Worm (Caenorhabditis elegans): ENCODE results near the gene C45G9.2.

- TF ChIP-seq T26A5.8 (tag; optimal IDR thresholded peaks at IDR 0.05) = no peak
- no peak for TF ChIP-seq unc-62 (GFP tag; optimal IDR thresholded peaks at IDR 0.05)
- no peak for TF ChIP-seq mcd-1 (GFP tag; IDR thresholded peaks at IDR 0.05)
- no peak for TF ChIP-seq hlh-26 (GFP tag; conservative IDR thresholded peaks at IDR 0.05)
- no peak for TF ChIP-seq ceh-91 (GFP tag; IDR thresholded peaks at IDR 0.05)
- TF ChIP-seq B0261.1 (tag; optimal IDR thresholded peaks at IDR 0.05) = no peak
- no peak for TF ChIP-seq dpff-1 (tag; optimal IDR thresholded peaks at IDR 0.05)
- no peak for TF ChIP-seq F57C9.4 (tag; optimal IDR thresholded peaks at IDR 0.05)
- TF ChIP-seq ZK185.1 (tag; optimal IDR thresholded peaks at IDR 0.05; ENCODE audit: poor library complexity, severe bottlenecking) = no peak
- no peak for TF ChIP-seq ama-1 (optimal IDR thresholded peaks at IDR 0.05)
- no peak for TF ChIP-seq ama-1 (GFP tag; optimal IDR thresholded peaks at IDR 0.05)
Measured at ce11 chrIII:5119063-5119462, 50.2 kb downstream of the C45G9.2 start.
